Fruit fly (Drosophila melanogaster) whole organism, embryonic: ENCODE data around the gene CG14380.
A peak's percentile ranks its signal among the peaks of the same experiment; 100 is the strongest.

Experiments
- Asciz ChIP-seq: fragments of 200-800 bp; sonication (Bioruptor generic); optimal IDR thresholded peaks from 2 replicates; lab custom pipeline; 2017; ENCODE audit warnings: missing biosample characterization, mild to moderate bottlenecking, missing genetic modification characterization, missing genetic modification reagents
- B-H2 ChIP-seq: fragments of 200-800 bp; sonication (Bioruptor generic); optimal IDR thresholded peaks from 2 replicates; lab custom pipeline; 2018; ENCODE audit warnings: missing biosample characterization, mild to moderate bottlenecking, missing genetic modification characterization
- CG12236 ChIP-seq: fragments of 200-800 bp; sonication (Bioruptor generic); optimal IDR thresholded peaks from 2 replicates; lab custom pipeline; 2016; ENCODE audit warnings: missing biosample characterization, missing genetic modification characterization
- CG12942 ChIP-seq: fragments of 200-800 bp; sonication (Bioruptor generic); optimal IDR thresholded peaks from 3 replicates; lab custom pipeline; 2016; ENCODE audit warnings: missing biosample characterization, missing genetic modification characterization
- CG13296 ChIP-seq: fragments of 200-800 bp; sonication (Bioruptor generic); optimal IDR thresholded peaks from 3 replicates; lab custom pipeline; 2018; ENCODE audit warnings: missing biosample characterization, mild to moderate bottlenecking, missing genetic modification characterization
- CG13775 ChIP-seq: fragments of 200-800 bp; sonication (Bioruptor generic); optimal IDR thresholded peaks from 3 replicates; lab custom pipeline; 2017; ENCODE audit warnings: missing biosample characterization, mild to moderate bottlenecking, missing genetic modification characterization
- CG15479 ChIP-seq: fragments of 200-800 bp; sonication (Bioruptor generic); optimal IDR thresholded peaks from 3 replicates; lab custom pipeline; 2019; ENCODE audit warnings: missing biosample characterization, mild to moderate bottlenecking, missing genetic modification characterization, moderate library complexity
- CG1602 ChIP-seq: fragments of 200-800 bp; sonication (Bioruptor generic); optimal IDR thresholded peaks from 3 replicates; lab custom pipeline; 2016; ENCODE audit warnings: missing biosample characterization, missing genetic modification characterization
- CG17912 ChIP-seq: fragments of 200-800 bp; sonication (Bioruptor generic); optimal IDR thresholded peaks from 2 replicates; lab custom pipeline; 2018; ENCODE audit warnings: missing biosample characterization, mild to moderate bottlenecking, missing genetic modification characterization
- CG6654 ChIP-seq: fragments of 200-800 bp; sonication (Bioruptor generic); optimal IDR thresholded peaks from 2 replicates; lab custom pipeline; 2017; ENCODE audit warnings: missing biosample characterization, mild to moderate bottlenecking, missing genetic modification characterization
- CG6765 ChIP-seq: fragments of 200-800 bp; sonication (Bioruptor generic); optimal IDR thresholded peaks from 3 replicates; lab custom pipeline; 2017; ENCODE audit warnings: missing biosample characterization, mild to moderate bottlenecking, missing genetic modification characterization
- H2.0 ChIP-seq: fragments of 200-800 bp; sonication (Bioruptor generic); IDR thresholded peaks from 2 replicates; pipeline ENCODE4 v1.3.6; 2022; ENCODE audit warnings: missing biosample characterization, missing genetic modification characterization
- HLHmδ ChIP-seq: fragments of 200-800 bp; sonication (Bioruptor generic); optimal IDR thresholded peaks from 2 replicates; lab custom pipeline; 2018; ENCODE audit warnings: missing biosample characterization, mild to moderate bottlenecking, missing genetic modification characterization, moderate library complexity
- Lhr ChIP-seq: fragments of 200-800 bp; sonication (Bioruptor generic); optimal IDR thresholded peaks from 3 replicates; lab custom pipeline; 2017; ENCODE audit warnings: mild to moderate bottlenecking, missing biosample characterization, missing genetic modification reagents, missing genetic modification characterization
- Med ChIP-seq: fragments of 200-800 bp; sonication (Bioruptor generic); peaks from one replicate; lab custom pipeline; 2016; ENCODE audit warnings: missing biosample characterization, missing genetic modification characterization, mild to moderate bottlenecking, inconsistent platforms, moderate library complexity
- Ptx1 ChIP-seq: fragments of 200-800 bp; sonication (Bioruptor generic); IDR thresholded peaks from 2 replicates; pipeline ENCODE4 v1.3.6; 2022; ENCODE audit warnings: missing biosample characterization, missing genetic modification characterization
- bowl ChIP-seq: fragments of 200-800 bp; sonication (Bioruptor generic); IDR thresholded peaks from 2 replicates; pipeline ENCODE4 v1.3.6; 2022; ENCODE audit warnings: missing biosample characterization, missing genetic modification characterization
- bsh ChIP-seq, 2 experiments: fragments of 200-800 bp; sonication (Bioruptor generic); optimal IDR thresholded peaks; 2 replicates each; lab custom pipeline; 2017 to 2018; ENCODE audit warnings: mild to moderate bottlenecking in 2 of 2, missing biosample characterization in 2 of 2, missing genetic modification characterization in 2 of 2, moderate library complexity in 1 of 2
- crol ChIP-seq: fragments of 200-800 bp; sonication (Bioruptor generic); IDR thresholded peaks from 2 replicates; pipeline ENCODE4 v1.3.6; 2022; ENCODE audit warnings: missing biosample characterization, missing genetic modification characterization
- gcm2 ChIP-seq: fragments of 200-800 bp; sonication (Bioruptor generic); optimal IDR thresholded peaks from 2 replicates; lab custom pipeline; 2016; ENCODE audit warnings: missing biosample characterization, missing genetic modification characterization
- gem ChIP-seq: fragments of 200-800 bp; sonication (Bioruptor generic); optimal IDR thresholded peaks from 2 replicates; lab custom pipeline; 2019; ENCODE audit warnings: missing biosample characterization, mild to moderate bottlenecking, missing genetic modification characterization, moderate library complexity
- hkb ChIP-seq, 2 experiments: fragments of 200-800 bp in 1 of 2; fragments of >200 bp in 1 of 2; sonication (Bioruptor generic) in 1 of 2; IDR thresholded peaks in 1 of 2; optimal IDR thresholded peaks in 1 of 2; 2 replicates each; pipeline versions ENCODE4 v1.3.6 to Lab custom; 2017 to 2022; ENCODE audit warnings: missing biosample characterization in 1 of 2, missing genetic modification characterization in 1 of 2
- knrl ChIP-seq: fragments of 200-800 bp; sonication (Bioruptor generic); IDR thresholded peaks from 3 replicates; pipeline ENCODE4 v1.3.6; 2022; ENCODE audit warnings: missing biosample characterization, missing genetic modification characterization; ENCODE audit not compliant: partially characterized antibody
- lola ChIP-seq, 3 experiments: fragments of >200 bp in 2 of 3; fragments of 200-800 bp in 1 of 3; sonication (Bioruptor generic) in 1 of 3; optimal IDR thresholded peaks; 2 replicates each; lab custom pipeline; 2017 to 2019; ENCODE audit warnings: missing biosample characterization in 3 of 3, missing genetic modification characterization in 3 of 3, mild to moderate bottlenecking in 1 of 3, moderate library complexity in 1 of 3
- onecut ChIP-seq: fragments of 200-800 bp; sonication (Bioruptor generic); IDR thresholded peaks from 2 replicates; pipeline ENCODE4 v1.3.6; 2022; ENCODE audit warnings: missing biosample characterization, missing genetic modification characterization
- repo ChIP-seq: fragments of 200-800 bp; sonication (Bioruptor generic); optimal IDR thresholded peaks from 2 replicates; lab custom pipeline; 2016; ENCODE audit warnings: missing biosample characterization, missing genetic modification characterization
- run ChIP-seq: fragments of 200-800 bp; sonication (Bioruptor generic); optimal IDR thresholded peaks from 3 replicates; lab custom pipeline; 2018; ENCODE audit warnings: missing biosample characterization, mild to moderate bottlenecking, missing genetic modification characterization
- sens ChIP-seq: fragments of 200-800 bp; sonication (Bioruptor generic); peaks from one replicate; lab custom pipeline; 2016; ENCODE audit warnings: missing biosample characterization, missing genetic modification characterization
- sqz ChIP-seq: fragments of 200-800 bp; sonication (Bioruptor generic); optimal IDR thresholded peaks from 3 replicates; lab custom pipeline; 2018; ENCODE audit warnings: missing biosample characterization, mild to moderate bottlenecking, missing genetic modification characterization
- stwl ChIP-seq: fragments of 200-800 bp; sonication (Bioruptor generic); optimal IDR thresholded peaks from 3 replicates; lab custom pipeline; 2018; ENCODE audit warnings: missing biosample characterization, mild to moderate bottlenecking, missing genetic modification characterization, moderate library complexity
- tin ChIP-seq: fragments of 200-800 bp; sonication (Bioruptor generic); optimal IDR thresholded peaks from 3 replicates; lab custom pipeline; 2016; ENCODE audit warnings: missing biosample characterization, missing genetic modification characterization
- trh ChIP-seq: fragments of 200-800 bp; sonication (Bioruptor generic); optimal IDR thresholded peaks from 2 replicates; lab custom pipeline; 2016; ENCODE audit warnings: missing biosample characterization, missing genetic modification characterization
- tup ChIP-seq: fragments of 200-800 bp; sonication (Bioruptor generic); optimal IDR thresholded peaks from 2 replicates; lab custom pipeline; 2016; ENCODE audit warnings: missing biosample characterization, mild to moderate bottlenecking, missing genetic modification characterization, moderate library complexity
- vvl ChIP-seq: fragments of 200-800 bp; sonication (Bioruptor generic); IDR thresholded peaks from 2 replicates; pipeline ENCODE4 v1.3.6; 2022; ENCODE audit warnings: missing biosample characterization, missing genetic modification characterization
- zen ChIP-seq: fragments of 200-800 bp; sonication (Bioruptor generic); optimal IDR thresholded peaks from 3 replicates; lab custom pipeline; 2018; ENCODE audit warnings: missing biosample characterization, mild to moderate bottlenecking, missing genetic modification characterization, moderate library complexity

Gene CG14380

dm6 chr3R:13231184-13231583 lies 42.9 kb downstream of the CG14380 start (continued):
- TF ChIP-seq run (peak; percentile 40), CG12942 (GFP tag; lab: Kevin White, UChicago) (no peak), repo (GFP tag; lab: Kevin White, UChicago) (no peak), hkb (optimal IDR thresholded peaks at IDR 0.05; lab: Kevin White, UChicago) (no peak), hkb (GFP tag; IDR thresholded peaks at IDR 0.05; lab: Robert Waterston, UW) (no peak), CG12236 (GFP tag; lab: Kevin White, UChicago) (no peak), gem (no peak), Asciz (GFP tag; lab: Kevin White, UChicago) (no peak), bsh (GFP tag; optimal IDR thresholded peaks at IDR 0.05; lab: Kevin White, UChicago) (no peak), CG6765 (GFP tag; lab: Kevin White, UChicago) (no peak), B-H2 (no peak), onecut (peak; percentile 44; the same call in 1 of the 2 replicates), H2.0 (GFP tag; lab: Robert Waterston, UW) (no peak), knrl (no peak), CG15479 (GFP tag; lab: Kevin White, UChicago) (no peak), CG13296 (GFP tag; lab: Kevin White, UChicago) (no peak), vvl (GFP tag; lab: Robert Waterston, UW) (peak; percentile 78; the same call in 1 of the 2 replicates), tin (GFP tag; lab: Kevin White, UChicago) (no peak), CG1602 (no peak), stwl (tag; lab: Kevin White, UChicago) (no peak), CG17912 (GFP tag; lab: Kevin White, UChicago) (no peak), bowl (no peak), zen (no peak), sens (no peak), CG13775 (GFP tag; lab: Kevin White, UChicago) (no peak), CG6654 (GFP tag; lab: Kevin White, UChicago) (no peak), tup (no peak), Lhr (no peak), trh (no peak), lola (GFP tag; optimal IDR thresholded peaks at IDR 0.05; lab: Kevin White, UChicago) (no peak), crol (GFP tag; lab: Robert Waterston, UW) (no peak), gcm2 (GFP tag; lab: Kevin White, UChicago) (no peak), HLHmδ (no peak), Ptx1 (GFP tag; lab: Robert Waterston, UW) (no peak), sqz (GFP tag; lab: Kevin White, UChicago) (no peak), Med (peak; percentile 17)
- TF ChIP-seq, all 482 proteins: peak for 8
